Worm (Caenorhabditis elegans) whole organism, L1 larva: ENCODE measurements around the gene cdk-11.2.
A peak's percentile ranks its signal among the peaks of the same experiment; 100 is the strongest.

ENCODE experiments used
- Y116A8C.19 ChIP-seq: sonication (generic microtip); optimal IDR thresholded peaks from 2 replicates; lab custom pipeline; 2016; ENCODE audit warnings: missing compliant biosample characterization, missing genetic modification characterization, borderline replicate concordance
- alr-1 ChIP-seq: fragments of 200-800 bp; sonication (Bioruptor generic); optimal IDR thresholded peaks from 2 replicates; lab custom pipeline; 2018; ENCODE audit warnings: borderline replicate concordance, mild to moderate bottlenecking, missing genetic modification characterization, missing compliant biosample characterization
- aly-2 ChIP-seq: fragments of 150-350 bp; optimal IDR thresholded peaks from 2 replicates; lab custom pipeline; 2014; ENCODE audit warnings: missing biosample characterization, missing genetic modification characterization
- ama-1 ChIP-seq: fragments of 150-350 bp; optimal IDR thresholded peaks from 2 replicates; lab custom pipeline; 2014
- ceh-63 ChIP-seq: fragments of 200-800 bp; sonication (Bioruptor generic); optimal IDR thresholded peaks from 2 replicates; lab custom pipeline; 2018; ENCODE audit warnings: mild to moderate bottlenecking, missing genetic modification characterization, missing compliant biosample characterization
- ceh-82 ChIP-seq, 3 experiments: fragments of 150-350 bp in 1 of 3; sonication (generic microtip) in 2 of 3; optimal IDR thresholded peaks; 2 replicates each; lab custom pipeline; 2014 to 2017; ENCODE audit warnings: missing biosample characterization in 3 of 3, missing genetic modification characterization in 3 of 3
- ceh-88 ChIP-seq: fragments of 200-800 bp; sonication (Bioruptor generic); IDR thresholded peaks from 2 replicates; pipeline ENCODE4 v1.3.6; 2022; ENCODE audit warnings: missing genetic modification characterization, missing compliant biosample characterization
- efl-1 ChIP-seq, 4 experiments: fragments of 150-350 bp; optimal IDR thresholded peaks in 3 of 4; peaks in 1 of 4; 1 replicate in 1 of 4; 2 replicates in 3 of 4; lab custom pipeline; 2014; ENCODE audit warnings: missing biosample characterization in 2 of 4, missing genetic modification characterization in 2 of 4, missing genetic modification reagents in 2 of 4
- efl-3 ChIP-seq: fragments of 200-800 bp; sonication (Bioruptor generic); optimal IDR thresholded peaks from 2 replicates; lab custom pipeline; 2018; ENCODE audit warnings: mild to moderate bottlenecking, missing genetic modification characterization, missing compliant biosample characterization
- elt-2 ChIP-seq: sonication (generic microtip); optimal IDR thresholded peaks from 2 replicates; lab custom pipeline; 2016; ENCODE audit warnings: missing genetic modification characterization, mild to moderate bottlenecking, inconsistent platforms, missing compliant biosample characterization, missing genetic modification reagents
- elt-3 ChIP-seq, 6 experiments: fragments of 150-350 bp in 1 of 6; sonication (generic microtip); optimal IDR thresholded peaks; 2 replicates each; lab custom pipeline; 2017 to 2018; ENCODE audit warnings: missing biosample characterization in 6 of 6, missing genetic modification characterization in 6 of 6, inconsistent platforms in 1 of 6
- ets-5 ChIP-seq: fragments of 200-800 bp; sonication (Bioruptor generic); IDR thresholded peaks from 2 replicates; pipeline ENCODE4 v1.3.6; 2022; ENCODE audit warnings: missing genetic modification characterization, missing compliant biosample characterization
- fos-1 ChIP-seq: fragments of 150-350 bp; optimal IDR thresholded peaks from 2 replicates; lab custom pipeline; 2014; ENCODE audit warnings: missing biosample characterization, missing genetic modification characterization
- grh-1 ChIP-seq: fragments of 200-800 bp; sonication (Bioruptor generic); IDR thresholded peaks from 2 replicates; pipeline ENCODE4 v1.3.6; 2022; ENCODE audit warnings: missing genetic modification reagents, missing genetic modification characterization, missing compliant biosample characterization
- hpl-2 ChIP-seq: fragments of 150-350 bp; optimal IDR thresholded peaks from 2 replicates; lab custom pipeline; 2014; ENCODE audit warnings: missing biosample characterization, missing genetic modification reagents, missing genetic modification characterization
- irx-1 ChIP-seq: sonication (generic microtip); optimal IDR thresholded peaks from 2 replicates; lab custom pipeline; 2016; ENCODE audit warnings: missing genetic modification characterization, missing compliant biosample characterization
- lin-14 ChIP-seq: fragments of 200-800 bp; sonication (Bioruptor generic); optimal IDR thresholded peaks from 2 replicates; lab custom pipeline; 2018; ENCODE audit warnings: mild to moderate bottlenecking, missing genetic modification characterization, moderate library complexity, missing compliant biosample characterization
- lin-35 ChIP-seq, 2 experiments: fragments of 150-350 bp; optimal IDR thresholded peaks; 2 replicates each; lab custom pipeline; 2014; ENCODE audit warnings: missing biosample characterization in 2 of 2, missing genetic modification characterization in 2 of 2, missing genetic modification reagents in 2 of 2
- lir-3 ChIP-seq: sonication (generic microtip); optimal IDR thresholded peaks from 2 replicates; lab custom pipeline; 2016; ENCODE audit warnings: mild to moderate bottlenecking, missing genetic modification characterization, moderate library complexity, missing compliant biosample characterization; ENCODE audit not compliant: poor library complexity
- lsy-2 ChIP-seq, 2 experiments: fragments of 150-350 bp; optimal IDR thresholded peaks; 2 replicates each; lab custom pipeline; 2014; ENCODE audit warnings: missing biosample characterization in 2 of 2, missing genetic modification characterization in 2 of 2
- mdl-1 ChIP-seq, 2 experiments: fragments of 150-350 bp; optimal IDR thresholded peaks; 2 replicates each; lab custom pipeline; 2014 to 2017; ENCODE audit warnings: missing biosample characterization in 2 of 2, missing genetic modification characterization in 2 of 2, inconsistent platforms in 1 of 2
- mef-2 ChIP-seq: fragments of 150-350 bp; optimal IDR thresholded peaks from 2 replicates; lab custom pipeline; 2014; ENCODE audit warnings: missing biosample characterization, missing genetic modification characterization
- nhr-19 ChIP-seq: fragments of 200-800 bp; sonication (Bioruptor generic); conservative IDR thresholded peaks from 2 replicates; pipeline ENCODE4 v1.3.6; 2022; ENCODE audit warnings: missing genetic modification characterization, missing compliant biosample characterization
- nhr-20 ChIP-seq: sonication (generic microtip); optimal IDR thresholded peaks from 2 replicates; lab custom pipeline; 2016; ENCODE audit warnings: mild to moderate bottlenecking, missing genetic modification characterization, missing compliant biosample characterization
- nhr-237 ChIP-seq: fragments of 150-350 bp; optimal IDR thresholded peaks from 2 replicates; lab custom pipeline; 2014; ENCODE audit warnings: missing biosample characterization, missing genetic modification characterization
- nhr-47 ChIP-seq: sonication (generic microtip); optimal IDR thresholded peaks from 2 replicates; lab custom pipeline; 2016; ENCODE audit warnings: mild to moderate bottlenecking, missing genetic modification characterization, moderate library complexity, missing compliant biosample characterization
- nhr-71 ChIP-seq: sonication (generic microtip); optimal IDR thresholded peaks from 2 replicates; lab custom pipeline; 2016; ENCODE audit warnings: mild to moderate bottlenecking, missing genetic modification characterization, moderate library complexity, missing compliant biosample characterization
- nhr-84 ChIP-seq: sonication (generic microtip); optimal IDR thresholded peaks from 2 replicates; lab custom pipeline; 2017; ENCODE audit warnings: missing biosample characterization, missing genetic modification characterization
- nhr-85 ChIP-seq: sonication (generic microtip); peaks from one replicate; lab custom pipeline; 2016; ENCODE audit warnings: missing genetic modification characterization, inconsistent platforms, missing compliant biosample characterization
- pag-3 ChIP-seq: sonication (generic microtip); optimal IDR thresholded peaks from 2 replicates; lab custom pipeline; 2017; ENCODE audit warnings: missing genetic modification characterization, mild to moderate bottlenecking, missing compliant biosample characterization, antibody characterized with exemption, borderline replicate concordance; ENCODE audit not compliant: insufficient read depth
- skn-1 ChIP-seq: fragments of 150-350 bp; optimal IDR thresholded peaks from 2 replicates; lab custom pipeline; 2014; ENCODE audit warnings: missing biosample characterization, missing genetic modification characterization
- snpc-4 ChIP-seq: fragments of 150-350 bp; optimal IDR thresholded peaks from 2 replicates; lab custom pipeline; 2014; ENCODE audit warnings: missing biosample characterization, missing genetic modification characterization
- snu-23 ChIP-seq: sonication (generic microtip); optimal IDR thresholded peaks from 2 replicates; lab custom pipeline; 2016; ENCODE audit warnings: missing genetic modification characterization, missing compliant biosample characterization
- sox-4 ChIP-seq: sonication (generic microtip); optimal IDR thresholded peaks from 2 replicates; lab custom pipeline; 2016; ENCODE audit warnings: missing genetic modification characterization, missing compliant biosample characterization
- swsn-7 ChIP-seq: sonication (generic microtip); optimal IDR thresholded peaks from 2 replicates; lab custom pipeline; 2016; ENCODE audit warnings: missing genetic modification characterization, missing compliant biosample characterization
- tbx-2 ChIP-seq: sonication (generic microtip); optimal IDR thresholded peaks from 2 replicates; lab custom pipeline; 2016; ENCODE audit warnings: missing genetic modification characterization, missing compliant biosample characterization
- unc-62 ChIP-seq: fragments of 150-350 bp; optimal IDR thresholded peaks from 2 replicates; lab custom pipeline; 2014; ENCODE audit warnings: missing biosample characterization, missing genetic modification reagents, missing genetic modification characterization
- unc-86 ChIP-seq: sonication (generic microtip); optimal IDR thresholded peaks from 2 replicates; lab custom pipeline; 2016; ENCODE audit warnings: missing genetic modification characterization, missing compliant biosample characterization
- unc-98 ChIP-seq: fragments of 200-800 bp; sonication (Bioruptor generic); IDR thresholded peaks from 2 replicates; pipeline ENCODE4 v1.3.6; 2022; ENCODE audit warnings: missing genetic modification characterization, missing compliant biosample characterization
- vab-15 ChIP-seq: sonication (generic microtip); optimal IDR thresholded peaks from 2 replicates; lab custom pipeline; 2017; ENCODE audit warnings: missing genotype, mild to moderate bottlenecking, missing genetic modification characterization, missing compliant biosample characterization
- xbp-1 ChIP-seq: sonication (generic microtip); optimal IDR thresholded peaks from 2 replicates; lab custom pipeline; 2016; ENCODE audit warnings: missing genetic modification characterization, missing compliant biosample characterization
- zip-4 ChIP-seq: fragments of 200-800 bp; sonication (Bioruptor generic); optimal IDR thresholded peaks from 2 replicates; lab custom pipeline; 2018; ENCODE audit warnings: mild to moderate bottlenecking, missing genetic modification characterization, moderate library complexity, missing compliant biosample characterization
- ztf-11 ChIP-seq, 2 experiments: sonication (generic microtip); optimal IDR thresholded peaks; 2 replicates each; lab custom pipeline; 2016 to 2017; ENCODE audit warnings: missing genetic modification characterization in 2 of 2, missing biosample characterization in 1 of 2, missing compliant biosample characterization in 1 of 2

cdk-11.2 gene

DNA sequence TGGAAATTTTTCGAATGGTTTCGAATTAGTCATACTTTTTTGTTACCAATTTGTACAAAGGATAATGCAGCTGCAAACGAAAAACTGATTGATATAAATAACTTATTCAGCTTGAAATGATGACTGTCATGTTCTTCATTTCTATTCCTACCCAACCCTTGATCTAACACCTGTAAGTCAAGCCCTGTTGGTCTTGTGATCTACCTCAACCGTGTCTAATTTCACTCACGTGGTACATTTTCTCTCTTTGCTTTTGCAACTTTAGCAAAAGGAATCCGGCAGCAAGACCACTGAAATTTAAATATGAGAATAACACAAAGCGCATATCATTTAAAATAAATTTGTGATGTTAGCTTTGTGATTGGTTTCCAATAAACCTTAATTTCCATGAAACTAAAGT, 15.5 kb downstream of the cdk-11.2 start:
- TF ChIP-seq sox-4 (tag; lab: Kevin White, UChicago) (no peak), skn-1 (tag; lab: Kevin White, UChicago) (no peak), lsy-2 (tag; optimal IDR thresholded peaks at IDR 0.05; lab: Kevin White, UChicago) (no peak), Y116A8C.19 (tag; lab: Kevin White, UChicago) (no peak), efl-3 (GFP tag; lab: Kevin White, UChicago) (no peak), nhr-237 (tag; lab: Kevin White, UChicago) (no peak), ceh-82 (tag; optimal IDR thresholded peaks at IDR 0.05; lab: Kevin White, UChicago) (no peak), fos-1 (tag; lab: Kevin White, UChicago) (no peak), nhr-71 (tag; lab: Kevin White, UChicago) (no peak), tbx-2 (no peak), ceh-63 (GFP tag; lab: Kevin White, UChicago) (no peak)
- TF ChIP-seq, all 84 proteins: peak for 0

DNA sequence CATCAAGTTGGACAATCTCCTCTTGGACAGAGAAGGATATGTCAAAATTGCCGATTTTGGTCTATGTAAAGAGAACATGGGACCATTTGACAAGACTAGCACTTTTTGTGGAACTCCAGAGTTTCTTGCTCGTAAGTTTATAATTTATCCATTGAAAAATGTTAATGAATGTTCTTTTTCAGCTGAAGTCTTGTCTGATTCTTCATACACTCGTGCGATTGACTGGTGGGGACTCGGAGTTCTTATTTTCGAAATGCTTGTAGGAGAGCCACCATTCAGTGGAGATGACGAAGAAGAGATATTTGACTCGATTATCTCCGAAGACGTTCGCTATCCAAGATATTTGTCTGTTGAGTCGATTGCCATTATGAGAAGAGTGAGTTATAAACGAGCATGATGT, 18.4 kb downstream of the cdk-11.2 start:
- TF ChIP-seq aly-2 (tag; lab: Kevin White, UChicago) (peak; percentile 6), nhr-47 (tag; lab: Kevin White, UChicago) (no peak), irx-1 (tag; lab: Kevin White, UChicago) (no peak)

DNA sequence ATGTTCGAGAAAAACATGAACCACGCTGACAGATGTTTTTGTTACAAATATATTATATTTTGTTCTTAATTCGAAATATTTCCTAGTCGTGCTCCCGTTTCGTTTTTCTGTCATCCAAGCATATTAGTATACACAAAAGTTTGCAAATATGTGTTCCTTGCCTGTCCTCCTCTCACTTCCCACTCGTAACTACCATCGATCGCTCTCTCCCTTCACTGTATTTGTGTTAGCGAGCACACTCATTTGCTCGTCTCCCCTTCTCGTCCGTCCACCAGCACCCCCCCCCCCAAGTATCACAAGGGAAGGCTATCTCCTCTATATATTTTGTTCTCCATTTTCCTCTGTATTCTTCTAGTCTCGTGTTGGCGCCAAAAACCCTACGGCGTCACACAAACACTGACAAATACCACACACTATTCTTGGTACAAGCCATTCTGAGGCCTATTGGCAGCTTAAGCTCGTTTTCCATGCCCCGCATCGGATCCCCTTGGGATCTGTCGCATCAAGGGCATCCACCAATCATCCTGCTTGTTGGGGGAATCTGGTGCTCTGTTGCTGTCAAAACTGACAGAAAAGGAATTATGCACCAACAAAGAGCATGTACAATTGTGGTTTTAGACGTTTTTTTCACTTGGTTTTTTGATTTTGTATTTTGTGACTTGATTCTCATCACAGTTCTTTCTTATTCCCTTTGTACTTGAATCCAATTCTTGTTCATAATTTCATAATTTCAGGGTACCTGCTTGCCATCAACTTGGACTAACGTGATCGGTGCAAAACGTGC, 22.9 kb downstream of the cdk-11.2 start, which contains the start of gene pkn-1:
pkn-1 (plus strand) TSS at position 734 of the 784 bp plus-strand sequence.
- TF ChIP-seq lin-14 (peak; percentile 54), elt-2 (peak; percentile 9), efl-1 (optimal IDR thresholded peaks at IDR 0.05; lab: Kevin White, UChicago) (no peak), efl-1 (GFP tag; optimal IDR thresholded peaks at IDR 0.05 in 1 of 2; lab: Kevin White, UChicago) (peak in 1 of 2 experiments; percentile 2), alr-1 (tag; lab: Kevin White, UChicago) (no peak)

DNA sequence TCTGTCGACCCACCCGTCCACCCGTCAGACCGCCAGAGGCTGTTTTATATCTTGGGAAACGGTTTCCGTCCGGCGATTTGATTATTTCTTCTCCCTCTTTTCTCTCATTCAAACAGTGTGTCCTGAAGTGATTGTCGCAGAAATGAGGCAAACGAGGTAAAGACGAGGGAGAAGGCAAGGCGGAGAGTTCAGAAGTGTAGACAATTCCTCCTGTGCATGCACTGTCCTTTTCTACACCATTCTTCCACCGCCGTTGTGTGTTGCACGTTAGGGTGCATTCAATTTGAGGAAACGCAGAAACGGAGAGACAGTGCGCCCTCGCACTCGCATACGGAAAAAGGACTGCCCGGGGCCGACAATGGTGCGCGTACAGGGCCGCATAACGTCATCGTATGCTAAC, 23.9 kb downstream of the cdk-11.2 start:
- TF ChIP-seq xbp-1 (tag; lab: Kevin White, UChicago) (no peak), vab-15 (tag; lab: Kevin White, UChicago) (no peak), skn-1 (tag; lab: Kevin White, UChicago) (no peak), ceh-82 (tag; optimal IDR thresholded peaks at IDR 0.05; lab: Kevin White, UChicago) (no peak), swsn-7 (tag; lab: Kevin White, UChicago) (peak; percentile 3), ztf-11 (tag; optimal IDR thresholded peaks at IDR 0.05; lab: Kevin White, UChicago) (peak in 1 of 2 experiments; percentile 26), snpc-4 (no peak), nhr-237 (tag; lab: Kevin White, UChicago) (no peak), lir-3 (tag; lab: Kevin White, UChicago) (no peak), unc-86 (tag; lab: Kevin White, UChicago) (no peak), nhr-84 (tag; lab: Kevin White, UChicago) (no peak), nhr-85 (tag; lab: Kevin White, UChicago) (no peak), lin-35 (GFP tag; optimal IDR thresholded peaks at IDR 0.05; lab: Kevin White, UChicago) (peak in 1 of 2 experiments; percentile 13), efl-1 (optimal IDR thresholded peaks at IDR 0.05; lab: Kevin White, UChicago) (no peak), efl-1 (GFP tag; optimal IDR thresholded peaks at IDR 0.05 in 1 of 2; lab: Kevin White, UChicago) (no peak), pag-3 (tag; lab: Kevin White, UChicago) (no peak), alr-1 (tag; lab: Kevin White, UChicago) (no peak), ets-5 (no peak), tbx-2 (no peak), nhr-20 (tag; lab: Kevin White, UChicago) (peak; percentile 45), unc-98 (GFP tag; lab: Robert Waterston, UW) (no peak), lsy-2 (tag; optimal IDR thresholded peaks at IDR 0.05; lab: Kevin White, UChicago) (no peak), efl-3 (GFP tag; lab: Kevin White, UChicago) (no peak), nhr-19 (0 out of 2 replicates have a peak, but pooled peaks have one; percentile 6), ama-1 (lab: Kevin White, UChicago) (no peak), snu-23 (GFP tag; lab: Kevin White, UChicago) (peak; percentile 10), hpl-2 (GFP tag; lab: Kevin White, UChicago) (no peak), mef-2 (tag; lab: Kevin White, UChicago) (no peak), elt-3 (tag; optimal IDR thresholded peaks at IDR 0.05; lab: Kevin White, UChicago) (no peak), grh-1 (no peak), zip-4 (GFP tag; lab: Kevin White, UChicago) (no peak), unc-62 (GFP tag; lab: Kevin White, UChicago) (no peak), mdl-1 (tag; optimal IDR thresholded peaks at IDR 0.05; lab: Kevin White, UChicago) (no peak), ceh-88 (GFP tag; lab: Robert Waterston, UW) (no peak)
